Worm (Caenorhabditis elegans): ENCODE results near the gene B0228.1.
A peak's percentile ranks its signal among the peaks of the same experiment; 100 is the strongest.

Gene B0228.1

DNA sequence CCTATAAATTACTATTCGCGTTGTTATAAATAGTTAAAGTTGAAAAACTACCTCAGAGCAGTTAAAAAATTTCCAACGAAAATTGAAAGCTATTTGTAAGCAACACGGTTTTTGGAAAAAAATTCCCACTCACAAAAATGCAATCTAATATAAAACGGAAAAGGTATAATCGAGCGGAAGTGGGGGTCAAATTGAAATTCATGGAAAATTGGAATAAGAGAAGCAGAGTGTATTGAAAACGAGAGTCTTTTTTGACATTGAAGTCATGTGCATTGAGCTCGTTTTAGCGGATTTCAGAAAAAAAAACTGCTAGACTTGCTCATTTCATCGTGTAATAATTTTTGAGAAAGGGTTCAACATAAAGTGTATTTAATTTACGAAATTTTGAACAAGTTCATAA lies 15.1 kb downstream of the B0228.1 start:
- TF ChIP-seq efl-1 (optimal IDR thresholded peaks at IDR 0.05) (no peak), efl-1 (GFP tag; optimal IDR thresholded peaks at IDR 0.05 in 1 of 2) (peak in 1 of 2 experiments; percentile 49), nhr-71 (tag; optimal IDR thresholded peaks at IDR 0.05) (no peak), lin-14 (GFP tag; optimal IDR thresholded peaks at IDR 0.05) (peak; percentile 31), fkh-8 (tag; optimal IDR thresholded peaks at IDR 0.05) (peak; percentile 65)

ce11 chrII:7771917-7772316 lies 16.8 kb downstream of the B0228.1 start, which contains the start of gene C06A8.8:
C06A8.8 (minus strand) TSS chrII:7772017.
- TF ChIP-seq pax-3 (tag; optimal IDR thresholded peaks at IDR 0.05) = no peak
- no peak for TF ChIP-seq skn-1 (tag; optimal IDR thresholded peaks at IDR 0.05)
- no peak for TF ChIP-seq sup-37 (GFP tag; optimal IDR thresholded peaks at IDR 0.05)
- no peak for TF ChIP-seq pqm-1 (tag; optimal IDR thresholded peaks at IDR 0.05)

DNA sequence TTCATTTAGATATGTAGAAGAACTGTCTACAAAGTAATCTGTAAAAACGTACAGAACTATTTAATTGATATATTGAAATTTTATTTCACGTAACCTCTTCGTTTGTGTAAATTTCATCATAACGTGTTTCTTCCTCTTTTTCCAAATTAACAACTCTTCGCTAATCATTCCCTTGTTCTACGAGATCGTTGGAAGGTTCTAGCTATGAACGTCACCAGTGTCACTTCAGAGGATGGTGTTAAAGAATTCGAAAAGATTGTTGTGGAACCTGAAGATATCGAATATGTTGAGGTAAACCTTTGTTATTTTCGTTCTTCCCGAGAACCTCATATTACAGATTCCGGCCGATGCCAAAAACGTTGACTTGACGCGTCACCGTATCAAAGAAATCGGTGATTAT lies 17.3 kb downstream of the B0228.1 start, which contains the start of gene C06A8.6:
TSS of gene C06A8.6 (plus strand) at position 89 of the 400 bp plus-strand sequence.
- TF ChIP-seq nhr-20 (tag; optimal IDR thresholded peaks at IDR 0.05) (no peak), zip-4 (GFP tag; optimal IDR thresholded peaks at IDR 0.05) (no peak), C34B4.2 (tag; optimal IDR thresholded peaks at IDR 0.05) (no peak), nhr-28 (tag; optimal IDR thresholded peaks at IDR 0.05) (no peak), vab-15 (tag; optimal IDR thresholded peaks at IDR 0.05) (no peak), isw-1 (GFP tag; IDR thresholded peaks at IDR 0.05) (no peak)

DNA sequence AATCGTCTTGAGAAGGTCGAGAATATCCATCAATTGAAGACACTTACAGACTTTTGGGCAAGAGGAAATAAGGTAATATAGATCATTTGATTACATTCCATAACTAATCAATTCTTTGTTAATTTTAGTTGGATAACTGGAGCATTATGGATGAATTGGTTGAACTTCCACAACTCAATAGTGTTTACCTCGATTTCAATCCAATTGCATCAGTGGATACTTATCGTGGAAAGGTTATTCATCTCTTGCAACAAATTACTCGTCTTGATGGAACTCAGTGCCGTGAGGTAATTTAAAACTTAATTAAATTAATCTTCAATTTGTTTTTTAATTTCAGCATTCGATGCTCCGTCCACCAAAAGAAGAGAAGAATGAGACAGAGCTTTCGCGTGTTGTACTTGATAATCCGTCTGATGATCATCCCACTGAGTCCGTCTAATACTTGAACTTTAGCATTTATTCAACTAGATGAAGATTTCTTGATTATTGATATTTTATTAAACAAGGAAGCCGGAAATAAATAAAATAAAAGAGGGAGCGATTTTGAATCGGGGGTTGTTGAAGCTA lies 18.4 kb downstream of the B0228.1 start:
- TF ChIP-seq jun-1 (tag; optimal IDR thresholded peaks at IDR 0.05) (no peak), nhr-90 (tag; optimal IDR thresholded peaks at IDR 0.05; ENCODE audit: poor library complexity) (peak; percentile 40), Y116A8C.19 (tag; optimal IDR thresholded peaks at IDR 0.05; ENCODE audit: borderline replicate concordance) (no peak), sup-37 (GFP tag; optimal IDR thresholded peaks at IDR 0.05) (no peak), swsn-7 (tag; optimal IDR thresholded peaks at IDR 0.05) (no peak), lir-3 (tag; optimal IDR thresholded peaks at IDR 0.05; ENCODE audit: poor library complexity) (no peak), ztf-4 (tag; optimal IDR thresholded peaks at IDR 0.05) (no peak), ama-1 (optimal IDR thresholded peaks at IDR 0.05) (no peak), nhr-77 (tag; optimal IDR thresholded peaks at IDR 0.05) (no peak), nhr-47 (tag; optimal IDR thresholded peaks at IDR 0.05) (peak; percentile 24), C34B4.2 (tag; optimal IDR thresholded peaks at IDR 0.05) (no peak), ces-1 (GFP tag; optimal IDR thresholded peaks at IDR 0.05) (no peak), blmp-1 (tag; optimal IDR thresholded peaks at IDR 0.05) (peak; percentile 0)

DNA sequence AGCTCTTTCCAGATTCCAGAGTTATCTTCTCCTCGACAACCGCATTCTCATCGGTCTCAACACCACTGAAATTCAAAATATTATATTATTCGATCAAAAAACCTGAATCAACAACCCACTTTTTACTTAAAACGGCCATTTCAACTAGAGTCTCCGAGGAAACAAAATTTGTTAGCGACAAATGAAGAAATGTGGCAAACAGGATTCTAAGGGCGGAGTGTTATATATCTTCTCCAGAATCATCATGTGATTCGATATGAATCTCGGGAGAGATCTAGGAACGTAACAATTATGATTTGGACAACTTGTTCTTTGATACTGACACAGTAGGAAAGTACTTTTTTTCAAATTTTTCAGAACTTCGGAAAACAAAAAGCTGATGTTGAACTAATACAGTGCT lies 21.1 kb downstream of the B0228.1 start:
- TF ChIP-seq nhr-85 (tag) (peak; percentile 70), mep-1 (tag; optimal IDR thresholded peaks at IDR 0.05) (no peak), nhr-77 (tag; optimal IDR thresholded peaks at IDR 0.05) (no peak), blmp-1 (tag; optimal IDR thresholded peaks at IDR 0.05) (peak; percentile 38), efl-1 (optimal IDR thresholded peaks at IDR 0.05) (no peak), efl-1 (GFP tag; optimal IDR thresholded peaks at IDR 0.05 in 1 of 2) (peak in 1 of 2 experiments; percentile 39)

- TF ChIP-seq nhr-11 (tag; optimal IDR thresholded peaks at IDR 0.05) (no peak), swsn-7 (tag; optimal IDR thresholded peaks at IDR 0.05) (no peak), snpc-4 (tag; optimal IDR thresholded peaks at IDR 0.05) (no peak), nhr-20 (tag; optimal IDR thresholded peaks at IDR 0.05) (peak; percentile 16), lin-14 (GFP tag; optimal IDR thresholded peaks at IDR 0.05) (peak; percentile 49), tlp-1 (tag; optimal IDR thresholded peaks at IDR 0.05) (peak; percentile 14), pqm-1 (tag; optimal IDR thresholded peaks at IDR 0.05) (peak; percentile 29), zip-4 (GFP tag; optimal IDR thresholded peaks at IDR 0.05) (no peak), hpl-2 (GFP tag; optimal IDR thresholded peaks at IDR 0.05) (no peak), nhr-19 (GFP tag; conservative IDR thresholded peaks at IDR 0.05) (no peak; the same call in 1 of the 2 replicates), snu-23 (GFP tag; optimal IDR thresholded peaks at IDR 0.05) (peak; percentile 2), ces-1 (GFP tag; optimal IDR thresholded peaks at IDR 0.05) (no peak), elt-3 (tag; optimal IDR thresholded peaks at IDR 0.05) (peak; percentile 29 to 97 (median 86)), dpl-1 (GFP tag; optimal IDR thresholded peaks at IDR 0.05) (no peak), C16A3.4 (tag; optimal IDR thresholded peaks at IDR 0.05) (no peak), alr-1 (tag; optimal IDR thresholded peaks at IDR 0.05; ENCODE audit: borderline replicate concordance) (no peak), elt-2 (tag; optimal IDR thresholded peaks at IDR 0.05) (peak; percentile 75), grh-1 (GFP tag; IDR thresholded peaks at IDR 0.05) (0 out of 2 replicates have a peak, but pooled peaks have one; percentile 15), nhr-90 (tag; optimal IDR thresholded peaks at IDR 0.05; ENCODE audit: poor library complexity) (peak; percentile 24), isw-1 (GFP tag; IDR thresholded peaks at IDR 0.05) (no peak), pag-3 (tag; optimal IDR thresholded peaks at IDR 0.05; ENCODE audit: borderline replicate concordance, insufficient read depth) (no peak)
Measured at ce11 chrII:7776715-7777114, 21.6 kb downstream of the B0228.1 start.
